Worm (Caenorhabditis elegans): ENCODE data around the gene dmsr-10.

The dmsr-10 gene

ce11 chrV:6836036-6836435, 34.3 kb upstream of the dmsr-10 start:
- TF ChIP-seq mep-1 (tag; optimal IDR thresholded peaks at IDR 0.05) (no peak), blmp-1 (tag; optimal IDR thresholded peaks at IDR 0.05) (no peak), hlh-1 (tag; optimal IDR thresholded peaks at IDR 0.05) (no peak), ztf-11 (tag; optimal IDR thresholded peaks at IDR 0.05) (no peak), lin-32 (GFP tag; optimal IDR thresholded peaks at IDR 0.05) (no peak), sem-2 (GFP tag; optimal IDR thresholded peaks at IDR 0.05) (no peak), mab-5 (tag; optimal IDR thresholded peaks at IDR 0.05) (no peak), unc-120 (tag; optimal IDR thresholded peaks at IDR 0.05; ENCODE audit: poor library complexity, severe bottlenecking) (no peak), zip-8 (tag; optimal IDR thresholded peaks at IDR 0.05) (no peak), elt-3 (tag; optimal IDR thresholded peaks at IDR 0.05) (no peak), ceh-83 (GFP tag; optimal IDR thresholded peaks at IDR 0.05) (no peak)

- TF ChIP-seq sptf-1 (tag; optimal IDR thresholded peaks at IDR 0.05) (no peak), tbx-8 (GFP tag; optimal IDR thresholded peaks at IDR 0.05) (no peak), zip-8 (tag; optimal IDR thresholded peaks at IDR 0.05) (no peak), pha-4 (tag; optimal IDR thresholded peaks at IDR 0.05) (no peak), ces-1 (GFP tag; optimal IDR thresholded peaks at IDR 0.05) (no peak), unc-120 (tag; optimal IDR thresholded peaks at IDR 0.05; ENCODE audit: poor library complexity, severe bottlenecking) (no peak), nhr-2 (tag; optimal IDR thresholded peaks at IDR 0.05) (no peak), cnd-1 (tag; optimal IDR thresholded peaks at IDR 0.05) (no peak), nhr-76 (tag; optimal IDR thresholded peaks at IDR 0.05) (no peak), unc-62 (GFP tag; optimal IDR thresholded peaks at IDR 0.05) (no peak), mls-2 (tag; optimal IDR thresholded peaks at IDR 0.05) (no peak), ceh-43 (GFP tag; optimal IDR thresholded peaks at IDR 0.05) (no peak), snpc-4 (tag; optimal IDR thresholded peaks at IDR 0.05) (no peak), sem-2 (GFP tag; optimal IDR thresholded peaks at IDR 0.05) (no peak), ham-2 (GFP tag; optimal IDR thresholded peaks at IDR 0.05) (no peak)
These were observed 33.5 kb upstream of the dmsr-10 start, which contains the start of the genes T15B7.14 and col-143 for ce11 chrV:6835242-6835641. Gene T15B7.14 (minus strand): TSS chrV:6835342. Gene col-143 (plus strand): TSS chrV:6835635.

ce11 chrV:6831539-6831938, 29.8 kb upstream of the dmsr-10 start:
- TF ChIP-seq unc-39 (tag; optimal IDR thresholded peaks at IDR 0.05) (no peak), nhr-237 (tag; optimal IDR thresholded peaks at IDR 0.05) (no peak), flh-1 (GFP tag; optimal IDR thresholded peaks at IDR 0.05) (no peak), unc-120 (tag; optimal IDR thresholded peaks at IDR 0.05; ENCODE audit: poor library complexity, severe bottlenecking) (no peak), blmp-1 (tag; optimal IDR thresholded peaks at IDR 0.05) (no peak), drap-1 (GFP tag; optimal IDR thresholded peaks at IDR 0.05) (no peak), ztf-11 (tag; optimal IDR thresholded peaks at IDR 0.05) (no peak), nhr-12 (tag; optimal IDR thresholded peaks at IDR 0.05) (no peak), snpc-4 (tag; optimal IDR thresholded peaks at IDR 0.05) (no peak), ceh-39 (tag; optimal IDR thresholded peaks at IDR 0.05) (no peak), lin-32 (GFP tag; optimal IDR thresholded peaks at IDR 0.05) (no peak), bed-3 (GFP tag; optimal IDR thresholded peaks at IDR 0.05) (no peak), elt-3 (tag; optimal IDR thresholded peaks at IDR 0.05) (no peak), hlh-1 (tag; optimal IDR thresholded peaks at IDR 0.05) (no peak), mls-2 (tag; optimal IDR thresholded peaks at IDR 0.05) (no peak), mab-5 (tag; optimal IDR thresholded peaks at IDR 0.05) (no peak), sptf-1 (tag; optimal IDR thresholded peaks at IDR 0.05) (no peak), nhr-76 (tag; optimal IDR thresholded peaks at IDR 0.05) (no peak), ceh-43 (GFP tag; optimal IDR thresholded peaks at IDR 0.05) (no peak), lin-13 (tag; optimal IDR thresholded peaks at IDR 0.05) (no peak)

ce11 chrV:6830755-6831227, 29.0 kb upstream of the dmsr-10 start, which contains the start of gene col-142:
Gene col-142 (plus strand): TSS chrV:6831177.
- no peak for TF ChIP-seq lsy-2 (tag; optimal IDR thresholded peaks at IDR 0.05)
- TF ChIP-seq ceh-43 (GFP tag; optimal IDR thresholded peaks at IDR 0.05) = no peak
- no peak for TF ChIP-seq cnd-1 (tag; optimal IDR thresholded peaks at IDR 0.05)
- TF ChIP-seq drap-1 (GFP tag; optimal IDR thresholded peaks at IDR 0.05) = no peak
- no peak for TF ChIP-seq ceh-39 (tag; optimal IDR thresholded peaks at IDR 0.05)
- no peak for TF ChIP-seq M03D4.4 (tag; optimal IDR thresholded peaks at IDR 0.05)
- TF ChIP-seq unc-62 (GFP tag; optimal IDR thresholded peaks at IDR 0.05) = no peak
- TF ChIP-seq ceh-83 (GFP tag; optimal IDR thresholded peaks at IDR 0.05) = no peak
- no peak for TF ChIP-seq sem-2 (GFP tag; optimal IDR thresholded peaks at IDR 0.05)
- TF ChIP-seq unc-120 (tag; optimal IDR thresholded peaks at IDR 0.05; ENCODE audit: poor library complexity, severe bottlenecking) = no peak
- no peak for TF ChIP-seq mep-1 (tag; optimal IDR thresholded peaks at IDR 0.05)
- no peak for TF ChIP-seq sptf-1 (tag; optimal IDR thresholded peaks at IDR 0.05)
